Worm (Caenorhabditis elegans): ENCODE results near the gene F17C11.11.

The F17C11.11 gene

DNA sequence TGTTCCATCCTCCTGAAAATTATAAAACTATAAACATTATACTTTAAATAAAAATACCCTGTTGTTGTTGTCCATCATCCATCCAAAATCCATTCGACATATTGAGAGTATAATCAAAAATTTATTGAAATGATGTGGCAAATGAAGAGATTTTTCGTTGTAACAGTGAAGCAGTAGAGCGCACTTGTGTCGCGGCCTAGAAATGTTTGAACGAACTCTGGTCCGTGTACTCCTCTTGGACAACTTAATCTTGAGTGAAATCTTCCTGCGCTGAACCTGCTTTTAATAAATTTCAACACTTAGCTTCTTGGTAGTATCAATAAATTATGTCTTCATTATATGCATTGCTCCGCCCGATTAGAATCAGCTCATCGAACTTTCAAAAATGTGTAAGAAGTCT lies 44.0 kb downstream of the F17C11.11 start, which contains the start of the genes F32D8.14 and F32D8.5 (continued):
- TF ChIP-seq ceh-88 (GFP tag; IDR thresholded peaks at IDR 0.05) (no peak; the same call in 1 of the 2 replicates), irx-1 (tag; optimal IDR thresholded peaks at IDR 0.05) (peak; percentile 90)

DNA sequence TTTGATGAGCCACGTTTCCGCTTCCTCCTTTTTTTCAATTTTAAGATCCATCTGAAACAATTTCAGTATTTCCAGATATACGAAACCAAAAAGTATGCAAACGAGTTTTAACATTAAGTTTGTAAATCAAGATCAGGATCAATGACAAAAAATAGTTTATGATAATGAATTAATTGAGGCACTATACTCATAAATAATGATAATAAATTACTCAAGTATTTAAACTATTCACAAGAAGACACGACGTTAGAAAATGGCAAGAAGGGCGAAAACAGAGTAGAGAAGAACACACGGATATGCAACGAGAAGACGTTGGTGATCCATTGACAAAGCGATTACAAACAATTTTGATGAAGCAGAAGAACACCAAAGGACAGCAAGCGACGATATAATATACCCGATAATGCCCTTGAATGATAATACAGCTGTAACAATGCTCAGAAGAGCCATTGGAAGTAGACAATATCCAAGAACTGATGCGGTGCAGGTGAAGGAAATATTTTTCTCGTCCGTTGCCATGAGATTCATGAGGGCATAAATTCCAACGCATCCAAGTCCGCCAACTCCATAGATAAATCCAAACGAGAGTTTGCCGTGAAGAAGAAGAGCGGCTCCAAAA lies 45.0 kb downstream of the F17C11.11 start, which contains the start of gene F32D8.4:
TSS of gene F32D8.4 (minus strand) at position 51 of the 619 bp plus-strand sequence.
- TF ChIP-seq efl-1 (optimal IDR thresholded peaks at IDR 0.05) (no peak), efl-1 (GFP tag; optimal IDR thresholded peaks at IDR 0.05 in 1 of 2) (peak in 1 of 2 experiments; percentile 90), nhr-77 (tag; optimal IDR thresholded peaks at IDR 0.05) (no peak)

DNA sequence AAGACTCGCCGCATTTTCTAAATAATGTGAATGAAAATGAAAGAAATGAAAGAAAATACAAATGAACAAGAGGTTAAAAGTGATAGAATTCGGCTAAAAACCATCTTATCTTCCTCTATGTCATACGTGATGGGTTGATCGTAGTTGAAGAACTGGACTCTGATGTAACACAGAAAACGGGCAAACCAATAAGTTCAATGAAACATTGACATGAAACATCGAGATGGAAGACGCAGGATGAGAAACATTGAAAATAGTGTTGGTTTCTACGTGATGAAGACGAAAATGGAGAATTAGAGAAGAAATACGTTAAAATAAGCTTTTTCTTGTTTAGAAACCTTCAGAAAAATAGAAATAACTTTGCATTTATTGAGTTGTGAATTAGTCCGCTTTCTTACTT lies 47.6 kb downstream of the F17C11.11 start, which contains the start of gene F32D8.12:
TSS of gene F32D8.12 (minus strand) at position 48 of the 400 bp plus-strand sequence.
- TF ChIP-seq lsy-2 (tag; optimal IDR thresholded peaks at IDR 0.05) (peak; percentile 33 to 45), fkh-4 (tag; optimal IDR thresholded peaks at IDR 0.05; ENCODE audit: borderline replicate concordance) (no peak), nhr-71 (tag; optimal IDR thresholded peaks at IDR 0.05) (peak; percentile 86), aha-1 (tag; optimal IDR thresholded peaks at IDR 0.05) (no peak), lin-14 (GFP tag; optimal IDR thresholded peaks at IDR 0.05) (peak; percentile 61), mdl-1 (tag; optimal IDR thresholded peaks at IDR 0.05) (peak in 1 of 2 experiments; percentile 10), dpl-1 (GFP tag; optimal IDR thresholded peaks at IDR 0.05) (peak in 2 of 3 experiments; percentile 11 to 17), C16A3.4 (tag; optimal IDR thresholded peaks at IDR 0.05) (peak; percentile 35), elt-3 (tag; optimal IDR thresholded peaks at IDR 0.05) (peak in 2 of 6 experiments; percentile 41 to 62), dsc-1 (tag; optimal IDR thresholded peaks at IDR 0.05) (peak; percentile 19), snu-23 (GFP tag; optimal IDR thresholded peaks at IDR 0.05) (peak; percentile 84), lin-35 (GFP tag; optimal IDR thresholded peaks at IDR 0.05) (peak; percentile 23 to 59), elt-2 (tag; optimal IDR thresholded peaks at IDR 0.05) (peak; percentile 42), ztf-4 (tag; optimal IDR thresholded peaks at IDR 0.05) (no peak), mef-2 (tag; optimal IDR thresholded peaks at IDR 0.05) (no peak), nhr-19 (GFP tag; conservative IDR thresholded peaks at IDR 0.05) (peak; percentile 74), ama-1 (optimal IDR thresholded peaks at IDR 0.05) (peak; percentile 44), efl-1 (optimal IDR thresholded peaks at IDR 0.05) (peak; percentile 68 to 81), efl-1 (GFP tag; optimal IDR thresholded peaks at IDR 0.05 in 1 of 2) (peak; percentile 18 to 95), fos-1 (tag; optimal IDR thresholded peaks at IDR 0.05) (no peak), ceh-82 (tag; optimal IDR thresholded peaks at IDR 0.05) (peak in 1 of 3 experiments; percentile 22), nhr-85 (tag) (peak; percentile 65), swsn-7 (tag; optimal IDR thresholded peaks at IDR 0.05) (peak; percentile 44), blmp-1 (tag; optimal IDR thresholded peaks at IDR 0.05) (peak; percentile 55), xbp-1 (tag; optimal IDR thresholded peaks at IDR 0.05) (no peak), lir-3 (tag; optimal IDR thresholded peaks at IDR 0.05; ENCODE audit: poor library complexity) (peak; percentile 18), unc-130 (tag; optimal IDR thresholded peaks at IDR 0.05) (peak; percentile 57), nhr-20 (tag; optimal IDR thresholded peaks at IDR 0.05) (peak; percentile 82), nhr-90 (tag; optimal IDR thresholded peaks at IDR 0.05; ENCODE audit: poor library complexity) (peak; percentile 41), Y116A8C.19 (tag; optimal IDR thresholded peaks at IDR 0.05; ENCODE audit: borderline replicate concordance) (no peak), nhr-47 (tag; optimal IDR thresholded peaks at IDR 0.05) (peak; percentile 36), rnt-1 (tag; optimal IDR thresholded peaks at IDR 0.05) (peak; percentile 37), lin-13 (GFP tag; optimal IDR thresholded peaks at IDR 0.05) (peak; percentile 9)

DNA sequence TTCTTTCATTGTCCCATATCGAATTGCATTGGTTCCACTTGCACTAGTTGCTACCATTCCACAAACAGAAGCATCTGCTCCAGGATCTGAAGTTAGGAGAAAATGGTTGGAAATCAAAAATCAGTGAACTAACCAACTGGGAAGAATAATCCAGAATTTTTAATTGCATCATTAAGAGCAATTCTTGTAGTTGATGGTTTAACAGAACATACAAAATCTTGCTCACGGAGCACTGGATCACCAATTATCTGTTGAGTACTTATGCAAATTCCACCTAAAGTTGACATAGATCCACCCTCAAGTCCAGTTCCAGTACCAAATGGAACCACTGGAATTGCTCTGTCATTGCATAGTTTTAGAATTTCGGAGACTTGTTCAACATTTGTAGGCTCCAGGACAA lies 48.8 kb downstream of the F17C11.11 start:
- TF ChIP-seq snpc-4 (tag; optimal IDR thresholded peaks at IDR 0.05) = no peak
- peak; percentile 9; the same call in 1 of the 2 replicates for TF ChIP-seq nhr-19 (GFP tag; conservative IDR thresholded peaks at IDR 0.05)
- TF ChIP-seq tbx-2 (tag; optimal IDR thresholded peaks at IDR 0.05) = no peak
